Worm (Caenorhabditis elegans): ENCODE data around the gene sna-2.

sna-2 gene

ce11 chrIV:9777535-9777934, at the start of gene sna-2:
sna-2 (minus strand) TSS chrIV:9777634.
- TF ChIP-seq nhr-25 (tag; optimal IDR thresholded peaks at IDR 0.05), result peak; percentile 49
- TF ChIP-seq egl-5 (tag; optimal IDR thresholded peaks at IDR 0.05), result peak; percentile 85
- no peak for TF ChIP-seq jun-1 (tag; optimal IDR thresholded peaks at IDR 0.05)
- no peak for TF ChIP-seq nhr-28 (tag; optimal IDR thresholded peaks at IDR 0.05)
- no peak for TF ChIP-seq nhr-11 (tag; optimal IDR thresholded peaks at IDR 0.05)
- no peak for TF ChIP-seq unc-39 (tag; optimal IDR thresholded peaks at IDR 0.05)
- no peak for TF ChIP-seq tbx-2 (tag; optimal IDR thresholded peaks at IDR 0.05)
- TF ChIP-seq ama-1 (optimal IDR thresholded peaks at IDR 0.05), result no peak
- TF ChIP-seq ceh-28 (tag; optimal IDR thresholded peaks at IDR 0.05), result no peak
- no peak for TF ChIP-seq zag-1 (tag; optimal IDR thresholded peaks at IDR 0.05)
- TF ChIP-seq nhr-43 (tag; optimal IDR thresholded peaks at IDR 0.05; ENCODE audit: poor library complexity, severe bottlenecking), result no peak
- TF ChIP-seq skn-1 (tag; optimal IDR thresholded peaks at IDR 0.05), result no peak
- TF ChIP-seq eor-1 (tag; optimal IDR thresholded peaks at IDR 0.05), result no peak
- TF ChIP-seq elt-2 (tag; optimal IDR thresholded peaks at IDR 0.05), result no peak
- TF ChIP-seq elt-3 (tag; optimal IDR thresholded peaks at IDR 0.05), result no peak
- TF ChIP-seq lin-15B (tag; optimal IDR thresholded peaks at IDR 0.05), result peak; percentile 34
- no peak for TF ChIP-seq nhr-67 (tag; optimal IDR thresholded peaks at IDR 0.05)
- no peak for TF ChIP-seq ztf-4 (tag; optimal IDR thresholded peaks at IDR 0.05)
- TF ChIP-seq snpc-4 (tag; optimal IDR thresholded peaks at IDR 0.05), result no peak
- no peak for TF ChIP-seq ztf-11 (tag; optimal IDR thresholded peaks at IDR 0.05)
- no peak for TF ChIP-seq elt-1 (tag; optimal IDR thresholded peaks at IDR 0.05)
- no peak for TF ChIP-seq nhr-76 (tag; optimal IDR thresholded peaks at IDR 0.05)
- TF ChIP-seq fkh-2 (tag; optimal IDR thresholded peaks at IDR 0.05), result no peak
- TF ChIP-seq ceh-82 (tag; optimal IDR thresholded peaks at IDR 0.05), result no peak
- TF ChIP-seq ceh-16 (tag; optimal IDR thresholded peaks at IDR 0.05), result no peak
- TF ChIP-seq lin-39 (tag; optimal IDR thresholded peaks at IDR 0.05), result peak; percentile 36
- no peak for TF ChIP-seq daf-12 (tag; optimal IDR thresholded peaks at IDR 0.05)
- TF ChIP-seq aly-2 (tag; optimal IDR thresholded peaks at IDR 0.05), result no peak
- peak; percentile 56 for TF ChIP-seq nfya-1 (tag; optimal IDR thresholded peaks at IDR 0.05; ENCODE audit: insufficient read depth)
- no peak for TF ChIP-seq egl-27 (tag; optimal IDR thresholded peaks at IDR 0.05)
- TF ChIP-seq nhr-23 (tag; optimal IDR thresholded peaks at IDR 0.05), result no peak
- no peak for TF ChIP-seq nhr-12 (tag; optimal IDR thresholded peaks at IDR 0.05)
- no peak for TF ChIP-seq ceh-9 (tag; optimal IDR thresholded peaks at IDR 0.05)
- no peak for TF ChIP-seq sea-2 (GFP tag; optimal IDR thresholded peaks at IDR 0.05)
- no peak for TF ChIP-seq mml-1 (tag; optimal IDR thresholded peaks at IDR 0.05)
- TF ChIP-seq hmg-11 (tag; optimal IDR thresholded peaks at IDR 0.05), result no peak
- TF ChIP-seq unc-62 (GFP tag; optimal IDR thresholded peaks at IDR 0.05), result no peak
- TF ChIP-seq mdl-1 (tag; optimal IDR thresholded peaks at IDR 0.05), result no peak
- TF ChIP-seq pha-4 (tag; optimal IDR thresholded peaks at IDR 0.05), result no peak
- no peak for TF ChIP-seq nhr-237 (tag; optimal IDR thresholded peaks at IDR 0.05)
- no peak for TF ChIP-seq fos-1 (tag; optimal IDR thresholded peaks at IDR 0.05)
- TF ChIP-seq fkh-10 (GFP tag; optimal IDR thresholded peaks at IDR 0.05), result no peak
- no peak for TF ChIP-seq lsy-12 (tag; optimal IDR thresholded peaks at IDR 0.05)
- TF ChIP-seq ZK546.5 (tag; optimal IDR thresholded peaks at IDR 0.05), result no peak

ce11 chrIV:9825196-9825744, 47.8 kb upstream of the sna-2 start, which contains the start of gene mtr-4:
mtr-4 (plus strand) TSS chrIV:9825694.
- TF ChIP-seq lin-15B (tag; optimal IDR thresholded peaks at IDR 0.05) (peak; percentile 62), elt-2 (tag; optimal IDR thresholded peaks at IDR 0.05) (peak; percentile 85), skn-1 (tag; optimal IDR thresholded peaks at IDR 0.05) (peak; percentile 24), ceh-16 (tag; optimal IDR thresholded peaks at IDR 0.05) (no peak), fkh-2 (tag; optimal IDR thresholded peaks at IDR 0.05) (no peak), nhr-237 (tag; optimal IDR thresholded peaks at IDR 0.05) (no peak), egl-5 (tag; optimal IDR thresholded peaks at IDR 0.05) (peak; percentile 27)

Data from whole organism, L3 larva.